Worm (Caenorhabditis elegans) whole organism, L4/young adult: ENCODE data around the gene Y1A5A.1.

Source experiments
- W03F9.2 ChIP-seq: fragments of 150-350 bp; optimal IDR thresholded peaks from 2 replicates; lab custom pipeline; 2014; ENCODE audit warnings: missing biosample characterization, missing genetic modification characterization
- him-1 ChIP-seq: sonication (generic microtip); optimal IDR thresholded peaks from 2 replicates; lab custom pipeline; 2016; ENCODE audit warnings: missing genotype, missing genetic modification reagents, missing genetic modification characterization, missing compliant biosample characterization

- no peak for TF ChIP-seq him-1 (tag; lab: Kevin White, UChicago)
- TF ChIP-seq W03F9.2 (tag; lab: Kevin White, UChicago) = no peak
These were observed 48.5 kb upstream of the Y1A5A.1 start for ce11 chrIII:4034984-4035383.
